Worm (Caenorhabditis elegans) whole organism, early embryonic: Measurements from ENCODE around the gene irld-52.
"Not testable (repeated sequence)": the region's sequence is repeated elsewhere in the genome, so short reads cannot be mapped to it uniquely, and the experiment has no call there.

Experiments used
- B0310.2 ChIP-seq: sonication (generic microtip); optimal IDR thresholded peaks from 2 replicates; lab custom pipeline; 2016; ENCODE audit warnings: mild to moderate bottlenecking, missing genetic modification characterization, missing compliant biosample characterization
- F13C5.2 ChIP-seq: sonication (generic microtip); optimal IDR thresholded peaks from 2 replicates; lab custom pipeline; 2017; ENCODE audit warnings: mild to moderate bottlenecking, missing genetic modification characterization, inconsistent platforms, missing compliant biosample characterization
- aly-1 ChIP-seq: sonication (generic microtip); optimal IDR thresholded peaks from 2 replicates; lab custom pipeline; 2016; ENCODE audit warnings: missing genetic modification characterization, missing compliant biosample characterization
- ama-1 ChIP-seq: fragments of 150-350 bp; optimal IDR thresholded peaks from 2 replicates; lab custom pipeline; 2014
- ceh-13 ChIP-seq: fragments of 200-800 bp; sonication (Bioruptor generic); optimal IDR thresholded peaks from 2 replicates; lab custom pipeline; 2018; ENCODE audit warnings: mild to moderate bottlenecking, missing genetic modification characterization, missing compliant biosample characterization
- ceh-36 ChIP-seq: sonication (generic microtip); optimal IDR thresholded peaks from 2 replicates; lab custom pipeline; 2016; ENCODE audit warnings: missing genetic modification characterization, inconsistent platforms, missing compliant biosample characterization
- ets-7 ChIP-seq: sonication (generic microtip); optimal IDR thresholded peaks from 2 replicates; lab custom pipeline; 2016; ENCODE audit warnings: missing genotype, missing genetic modification characterization, missing compliant biosample characterization
- flt-1 ChIP-seq: fragments of 200-800 bp; sonication (Bioruptor generic); IDR thresholded peaks from 2 replicates; pipeline ENCODE4 v1.3.6; 2022; ENCODE audit warnings: missing genetic modification characterization, missing compliant biosample characterization
- hmbx-1 ChIP-seq: sonication (generic microtip); optimal IDR thresholded peaks from 2 replicates; lab custom pipeline; 2016; ENCODE audit warnings: mild to moderate bottlenecking, missing genetic modification characterization, missing compliant biosample characterization
- hmg-4 ChIP-seq: fragments of 200-800 bp; sonication (Bioruptor generic); optimal IDR thresholded peaks from 2 replicates; lab custom pipeline; 2018; ENCODE audit warnings: mild to moderate bottlenecking, missing genetic modification characterization, missing compliant biosample characterization
- hnd-1 ChIP-seq: sonication (generic microtip); optimal IDR thresholded peaks from 2 replicates; lab custom pipeline; 2016; ENCODE audit warnings: missing genetic modification characterization, missing compliant biosample characterization
- pes-1 ChIP-seq: fragments of 200-800 bp; sonication (Bioruptor generic); IDR thresholded peaks from 2 replicates; pipeline ENCODE4 v1.3.6; 2022; ENCODE audit warnings: missing genetic modification reagents, missing genetic modification characterization, missing compliant biosample characterization
- scrt-1 ChIP-seq: fragments of 200-800 bp; sonication (Bioruptor generic); IDR thresholded peaks from 2 replicates; pipeline ENCODE4 v1.3.6; 2022; ENCODE audit warnings: missing genetic modification characterization, missing compliant biosample characterization
- sea-1 ChIP-seq: fragments of 200-800 bp; sonication (Bioruptor generic); conservative IDR thresholded peaks from 2 replicates; pipeline ENCODE4 v1.3.6; 2022; ENCODE audit warnings: missing genetic modification characterization, missing compliant biosample characterization
- tbx-11 ChIP-seq: fragments of 200-800 bp; sonication (Bioruptor generic); IDR thresholded peaks from 2 replicates; pipeline ENCODE4 v1.3.6; 2022; ENCODE audit warnings: missing genetic modification characterization, missing compliant biosample characterization
- tbx-37 ChIP-seq: fragments of 200-800 bp; sonication (Bioruptor generic); conservative IDR thresholded peaks from 2 replicates; pipeline ENCODE4 v1.3.6; 2022; ENCODE audit warnings: missing genetic modification reagents, missing genetic modification characterization, missing compliant biosample characterization
- tra-4 ChIP-seq: sonication (generic microtip); optimal IDR thresholded peaks from 2 replicates; lab custom pipeline; 2017; ENCODE audit warnings: missing genetic modification characterization, missing compliant biosample characterization

The irld-52 gene

DNA sequence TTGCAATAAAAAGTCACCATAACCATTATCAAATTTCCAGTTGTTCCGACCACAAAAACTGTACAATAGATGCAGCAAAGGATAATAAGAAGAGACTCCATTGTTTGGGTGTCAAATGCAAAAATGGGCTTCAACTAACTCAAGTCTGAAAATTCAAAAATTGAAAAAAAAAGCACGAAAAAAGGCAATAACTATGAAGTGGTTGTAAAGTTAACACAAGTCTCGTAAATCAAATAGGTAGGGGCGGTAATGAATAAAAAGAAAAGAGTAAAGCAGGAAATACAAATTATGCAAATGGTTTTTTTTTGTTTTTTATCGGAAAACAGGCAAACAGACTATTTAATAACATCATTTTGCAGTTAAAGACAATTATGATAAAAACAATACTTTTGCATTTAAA is 27.9 kb downstream of the irld-52 start, which contains the start of gene srsx-38:
Gene srsx-38, minus strand, starts transcription at position 101 of the 400 bp plus-strand sequence.
- TF ChIP-seq hnd-1 (tag; lab: Kevin White, UChicago); sea-1; F13C5.2 (tag; lab: Kevin White, UChicago): not testable (repeated sequence)

DNA sequence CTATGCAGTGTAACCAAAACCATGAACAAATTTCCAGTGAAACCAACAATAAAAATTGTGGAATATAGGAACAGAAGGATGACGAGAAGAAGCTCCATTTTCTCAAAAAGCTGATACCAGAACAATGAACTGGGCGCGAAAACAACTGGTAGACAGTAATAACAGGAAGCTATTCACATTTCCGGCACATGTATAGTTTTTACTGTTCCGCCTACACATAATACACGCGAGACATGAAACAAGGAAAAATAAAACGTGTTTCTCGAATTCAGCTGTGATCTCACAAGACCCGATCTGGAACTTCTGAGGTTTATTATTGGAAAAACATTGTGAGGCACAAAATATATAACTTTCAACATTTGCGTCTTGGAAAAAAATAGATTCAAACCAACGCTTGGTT is 30.1 kb downstream of the irld-52 start, which contains the start of gene srsx-36:
Gene srsx-36, minus strand, starts transcription at position 101 of the 400 bp plus-strand sequence.
- no peak for TF ChIP-seq ets-7 (tag; lab: Kevin White, UChicago)
- no peak for TF ChIP-seq tbx-11 (GFP tag; lab: Robert Waterston, UW)
- no peak for TF ChIP-seq hmbx-1 (tag; lab: Kevin White, UChicago)
- TF ChIP-seq scrt-1 (GFP tag; lab: Robert Waterston, UW): no peak

DNA sequence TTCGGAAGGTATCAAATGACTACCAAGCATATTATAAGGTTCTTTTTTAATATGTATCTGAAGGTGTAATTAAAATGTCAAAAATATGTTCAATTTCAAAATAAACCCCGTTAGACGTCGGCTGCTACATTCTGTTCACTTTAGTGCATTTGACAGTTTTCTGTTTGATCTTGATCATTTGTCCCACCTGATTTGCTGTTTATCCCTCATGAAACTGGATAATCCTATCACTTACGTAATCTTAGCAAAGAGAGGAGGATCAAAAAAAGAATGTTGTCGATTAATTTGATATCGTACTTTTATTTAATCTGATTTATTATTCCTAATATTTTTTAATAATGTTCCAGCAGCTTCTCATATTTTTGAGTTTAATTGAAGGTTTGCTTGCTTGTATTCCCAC is 31.0 kb downstream of the irld-52 start, which contains the start of gene F54B8.1:
Gene F54B8.1, plus strand, starts transcription at position 301 of the 400 bp plus-strand sequence.
- TF ChIP-seq ets-7 (tag; lab: Kevin White, UChicago) (no peak), hnd-1 (tag; lab: Kevin White, UChicago) (no peak), sea-1 (no peak), hmbx-1 (tag; lab: Kevin White, UChicago) (no peak), tbx-37 (no peak), flt-1 (GFP tag; lab: Robert Waterston, UW) (no peak), ceh-36 (tag; lab: Kevin White, UChicago) (no peak), hmg-4 (no peak), B0310.2 (tag; lab: Kevin White, UChicago) (no peak), ceh-13 (GFP tag; lab: Kevin White, UChicago) (no peak), aly-1 (tag; lab: Kevin White, UChicago) (no peak)

DNA sequence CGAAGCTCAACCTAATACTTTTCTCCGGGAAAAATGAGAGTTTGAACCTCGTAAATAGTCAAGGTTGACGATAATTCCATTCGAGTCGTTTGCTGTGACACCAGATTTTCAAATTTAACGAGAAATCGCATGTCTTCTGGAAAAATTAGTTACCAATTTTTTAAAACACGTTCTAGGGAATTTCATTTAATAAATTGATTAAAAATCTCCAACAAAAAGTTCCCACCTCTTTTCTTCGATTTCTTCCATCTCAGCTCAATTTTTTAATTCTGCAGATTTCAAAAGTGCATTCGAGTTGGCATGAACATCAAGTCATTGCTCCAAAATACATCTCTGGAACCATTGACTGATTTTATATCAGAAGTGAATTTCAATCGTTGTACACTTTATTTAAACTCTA is 32.5 kb downstream of the irld-52 start, which contains the start of gene nhr-282:
Gene nhr-282, plus strand, starts transcription at position 301 of the 400 bp plus-strand sequence.
- TF ChIP-seq ceh-13 (GFP tag; lab: Kevin White, UChicago); tra-4; ets-7 (tag; lab: Kevin White, UChicago): not testable (repeated sequence)

DNA sequence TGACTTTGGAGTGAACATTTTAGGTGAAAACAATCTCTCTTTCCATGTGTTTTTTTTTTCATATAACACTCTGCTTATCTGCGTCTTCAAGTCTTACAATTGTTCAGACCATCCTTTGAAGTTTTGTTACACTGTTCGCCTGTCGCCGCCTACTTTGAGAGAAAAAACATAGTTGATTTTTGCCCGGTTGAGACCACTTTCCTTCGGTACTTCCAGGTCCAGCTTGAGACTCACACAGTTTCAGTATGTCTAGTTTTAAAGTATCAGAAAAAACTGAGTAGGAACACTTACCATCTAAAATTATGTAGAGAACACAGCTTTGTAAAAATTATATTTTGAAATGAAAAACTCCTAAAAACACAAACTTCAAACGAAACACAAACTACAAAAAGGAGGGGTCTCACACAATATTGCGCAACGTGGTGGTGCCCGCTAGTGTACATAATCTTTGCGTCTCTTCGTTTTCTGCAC is 36.5 kb downstream of the irld-52 start, which contains the start of the genes fbxa-69 and F54B8.4:
Gene fbxa-69, minus strand, starts transcription at position 10 of the 471 bp plus-strand sequence.
Gene F54B8.4, plus strand, starts transcription at position 421 of the 471 bp plus-strand sequence.
- no peak for TF ChIP-seq hnd-1 (tag; lab: Kevin White, UChicago)
- TF ChIP-seq B0310.2 (tag; lab: Kevin White, UChicago): no peak
- TF ChIP-seq hmg-4: no peak
- no peak for TF ChIP-seq F13C5.2 (tag; lab: Kevin White, UChicago)
- TF ChIP-seq sea-1: no peak
- TF ChIP-seq ama-1 (lab: Kevin White, UChicago): no peak
- no peak for TF ChIP-seq pes-1
- TF ChIP-seq tbx-37: no peak
- no peak for TF ChIP-seq ceh-13 (GFP tag; lab: Kevin White, UChicago)
- no peak for TF ChIP-seq hmbx-1 (tag; lab: Kevin White, UChicago)
- TF ChIP-seq ceh-36 (tag; lab: Kevin White, UChicago): no peak
- no peak for TF ChIP-seq tra-4
- TF ChIP-seq aly-1 (tag; lab: Kevin White, UChicago): no peak
- TF ChIP-seq flt-1 (GFP tag; lab: Robert Waterston, UW): no peak
- TF ChIP-seq tbx-11 (GFP tag; lab: Robert Waterston, UW): no peak
- TF ChIP-seq scrt-1 (GFP tag; lab: Robert Waterston, UW): no peak
- no peak for TF ChIP-seq ets-7 (tag; lab: Kevin White, UChicago)

DNA sequence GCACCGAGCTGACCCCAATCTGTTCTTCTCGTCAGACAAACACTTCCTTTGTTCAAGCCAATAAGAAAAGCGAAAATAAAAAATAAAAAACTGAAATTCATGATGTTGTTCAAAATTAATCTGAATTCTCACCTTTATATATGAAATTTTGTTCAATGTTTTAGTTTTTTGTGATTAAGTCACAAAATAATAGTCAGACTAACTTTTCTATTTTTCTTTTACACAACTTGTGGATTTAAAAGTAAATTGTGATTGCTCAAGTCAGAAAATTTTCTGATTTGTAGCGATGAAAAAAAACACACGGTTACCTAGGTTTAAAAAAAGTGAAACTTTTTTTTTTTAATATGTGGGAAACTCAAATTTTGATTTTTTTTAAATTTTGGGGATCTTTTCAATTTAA is 38.3 kb downstream of the irld-52 start, which contains the start of gene abf-3:
Gene abf-3, minus strand, starts transcription at position 101 of the 400 bp plus-strand sequence.
- no peak for TF ChIP-seq flt-1 (GFP tag; lab: Robert Waterston, UW)
- TF ChIP-seq sea-1: no peak
- TF ChIP-seq aly-1 (tag; lab: Kevin White, UChicago): no peak
- TF ChIP-seq scrt-1 (GFP tag; lab: Robert Waterston, UW): no peak
- TF ChIP-seq F13C5.2 (tag; lab: Kevin White, UChicago): no peak
- no peak for TF ChIP-seq hnd-1 (tag; lab: Kevin White, UChicago)
- TF ChIP-seq tbx-37: no peak
- no peak for TF ChIP-seq ceh-36 (tag; lab: Kevin White, UChicago)
- no peak for TF ChIP-seq hmg-4
- no peak for TF ChIP-seq hmbx-1 (tag; lab: Kevin White, UChicago)
- no peak for TF ChIP-seq tra-4
- TF ChIP-seq pes-1: no peak
- TF ChIP-seq ets-7 (tag; lab: Kevin White, UChicago): no peak
- TF ChIP-seq ceh-13 (GFP tag; lab: Kevin White, UChicago): no peak

DNA sequence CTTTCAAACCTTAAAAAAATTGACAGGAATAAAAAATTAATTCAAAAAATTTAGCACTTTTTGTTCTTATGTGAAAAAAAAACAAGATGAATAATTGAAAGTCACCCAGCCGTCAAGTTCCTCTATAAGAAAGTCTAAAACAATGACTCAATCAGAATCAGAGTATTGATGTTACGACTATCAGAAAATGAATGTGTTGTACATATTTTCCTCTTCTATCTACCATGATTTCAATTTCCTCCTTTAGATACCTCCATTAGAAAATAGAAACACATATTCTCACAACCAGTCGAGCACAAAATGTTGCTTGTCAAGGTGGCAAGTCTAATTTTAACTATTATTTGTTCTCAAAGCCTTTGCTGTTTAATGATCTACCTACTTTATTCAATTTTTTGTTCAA is 40.5 kb downstream of the irld-52 start, which contains the start of gene srbc-48:
Gene srbc-48, plus strand, starts transcription at position 301 of the 400 bp plus-strand sequence.
- TF ChIP-seq ceh-36 (tag; lab: Kevin White, UChicago): no peak
- TF ChIP-seq sea-1: no peak
- no peak for TF ChIP-seq scrt-1 (GFP tag; lab: Robert Waterston, UW)
- no peak for TF ChIP-seq hnd-1 (tag; lab: Kevin White, UChicago)
- no peak for TF ChIP-seq aly-1 (tag; lab: Kevin White, UChicago)
- TF ChIP-seq hmbx-1 (tag; lab: Kevin White, UChicago): no peak
- no peak for TF ChIP-seq tbx-11 (GFP tag; lab: Robert Waterston, UW)
- no peak for TF ChIP-seq tra-4
- TF ChIP-seq tbx-37: no peak

DNA sequence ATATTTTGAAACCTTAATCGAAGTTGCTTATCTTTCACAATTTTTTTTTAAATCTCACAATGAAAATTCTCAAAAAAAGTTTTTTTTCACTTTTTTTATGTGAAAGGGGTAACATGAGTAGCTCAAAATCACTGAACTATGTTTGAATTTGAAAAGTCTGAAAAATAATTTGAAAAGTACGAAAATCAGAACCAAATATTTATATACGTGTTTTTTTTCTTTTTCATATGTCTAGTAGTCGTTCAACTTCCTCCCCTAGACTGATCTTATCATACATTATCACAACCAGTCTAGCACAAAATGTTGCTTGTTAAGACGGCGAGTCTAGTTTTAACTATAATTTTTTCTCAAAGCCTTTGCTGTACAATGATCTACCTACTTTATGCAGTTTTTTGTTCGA is 41.9 kb downstream of the irld-52 start, which contains the start of gene srbc-49:
Gene srbc-49, plus strand, starts transcription at position 301 of the 400 bp plus-strand sequence.
- TF ChIP-seq ama-1 (lab: Kevin White, UChicago): no peak
- TF ChIP-seq scrt-1 (GFP tag; lab: Robert Waterston, UW): no peak
- no peak for TF ChIP-seq sea-1
- TF ChIP-seq ceh-13 (GFP tag; lab: Kevin White, UChicago): no peak
- no peak for TF ChIP-seq ceh-36 (tag; lab: Kevin White, UChicago)
- no peak for TF ChIP-seq tra-4
- no peak for TF ChIP-seq aly-1 (tag; lab: Kevin White, UChicago)
- TF ChIP-seq tbx-37: no peak
- TF ChIP-seq F13C5.2 (tag; lab: Kevin White, UChicago): no peak
- no peak for TF ChIP-seq hmbx-1 (tag; lab: Kevin White, UChicago)
- TF ChIP-seq hmg-4: no peak
- no peak for TF ChIP-seq flt-1 (GFP tag; lab: Robert Waterston, UW)
- no peak for TF ChIP-seq B0310.2 (tag; lab: Kevin White, UChicago)
- TF ChIP-seq tbx-11 (GFP tag; lab: Robert Waterston, UW): no peak
